Fruit fly (Drosophila melanogaster) whole organism, adult: ENCODE data around the gene Ripalpha.

Experiments used
- CG11617 ChIP-seq: fragments of 200-800 bp; sonication (Bioruptor generic); optimal IDR thresholded peaks from 2 replicates; lab custom pipeline; 2017; ENCODE audit warnings: mild to moderate bottlenecking, missing biosample characterization, missing genetic modification reagents, missing genetic modification characterization
- CG12768 ChIP-seq: fragments of 200-800 bp; sonication (Bioruptor generic); optimal IDR thresholded peaks from 2 replicates; lab custom pipeline; 2017; ENCODE audit warnings: missing biosample characterization, missing genetic modification characterization, mild to moderate bottlenecking, moderate library complexity, missing genetic modification reagents
- CG5204 ChIP-seq: fragments of 200-800 bp; sonication (Bioruptor generic); optimal IDR thresholded peaks from 2 replicates; lab custom pipeline; 2016; ENCODE audit warnings: missing biosample characterization, missing genetic modification characterization
- Mnt ChIP-seq: fragments of 200-800 bp; sonication (Bioruptor generic); optimal IDR thresholded peaks from 2 replicates; lab custom pipeline; 2016; ENCODE audit warnings: missing biosample characterization, mild to moderate bottlenecking, missing genetic modification characterization
- cic ChIP-seq: fragments of 200-800 bp; sonication (Bioruptor generic); optimal IDR thresholded peaks from 2 replicates; lab custom pipeline; 2017; ENCODE audit warnings: missing biosample characterization, mild to moderate bottlenecking, missing genetic modification characterization, moderate library complexity
- tj ChIP-seq: fragments of 200-800 bp; sonication (Bioruptor generic); optimal IDR thresholded peaks from 3 replicates; lab custom pipeline; 2017; ENCODE audit warnings: missing biosample characterization, mild to moderate bottlenecking, missing genetic modification characterization, moderate library complexity

dm6 chr2L:10238726-10239652, 38.2 kb upstream of the Ripalpha start, which contains the start of gene me31B:
- TF ChIP-seq tj (peak; percentile 30), Mnt (GFP tag; lab: Kevin White, UChicago) (no peak), cic (no peak), CG5204 (no peak), CG12768 (GFP tag; lab: Kevin White, UChicago) (no peak), CG11617 (GFP tag; lab: Kevin White, UChicago) (no peak)
